Worm (Caenorhabditis elegans): ENCODE results near the gene F18F11.4.

The F18F11.4 gene

ce11 chrIV:322497-322896, 8.1 kb upstream of the F18F11.4 start, which contains the start of gene grl-26 (continued):
- no peak for TF ChIP-seq nhr-67 (tag; optimal IDR thresholded peaks at IDR 0.05)
- TF ChIP-seq sea-2 (GFP tag; optimal IDR thresholded peaks at IDR 0.05) = no peak
- no peak for TF ChIP-seq fkh-10 (GFP tag; optimal IDR thresholded peaks at IDR 0.05)
- TF ChIP-seq nhr-12 (tag; optimal IDR thresholded peaks at IDR 0.05) = no peak
- TF ChIP-seq ZK546.5 (tag; optimal IDR thresholded peaks at IDR 0.05) = no peak
- TF ChIP-seq ama-1 (optimal IDR thresholded peaks at IDR 0.05) = no peak
- no peak for TF ChIP-seq elt-1 (tag; optimal IDR thresholded peaks at IDR 0.05)

ce11 chrIV:324759-325158, 5.9 kb upstream of the F18F11.4 start, which contains the start of gene drl-1:
Gene drl-1 (plus strand): TSS chrIV:325059.
- TF ChIP-seq fkh-2 (tag; optimal IDR thresholded peaks at IDR 0.05) (no peak), nhr-28 (tag; optimal IDR thresholded peaks at IDR 0.05) (no peak), nhr-12 (tag; optimal IDR thresholded peaks at IDR 0.05) (no peak), fkh-10 (GFP tag; optimal IDR thresholded peaks at IDR 0.05) (no peak), lsy-12 (tag; optimal IDR thresholded peaks at IDR 0.05) (no peak), snpc-4 (tag; optimal IDR thresholded peaks at IDR 0.05) (no peak)

ce11 chrIV:325640-326039, 5.0 kb upstream of the F18F11.4 start:
- no peak for TF ChIP-seq eor-1 (tag; optimal IDR thresholded peaks at IDR 0.05)
- no peak for TF ChIP-seq ceh-9 (tag; optimal IDR thresholded peaks at IDR 0.05)
- TF ChIP-seq nhr-76 (tag; optimal IDR thresholded peaks at IDR 0.05) = no peak
- TF ChIP-seq nhr-43 (tag; optimal IDR thresholded peaks at IDR 0.05; ENCODE audit: poor library complexity, severe bottlenecking) = no peak
- TF ChIP-seq nhr-25 (tag; optimal IDR thresholded peaks at IDR 0.05) = no peak
- TF ChIP-seq nfya-1 (tag; optimal IDR thresholded peaks at IDR 0.05; ENCODE audit: insufficient read depth) = no peak
- TF ChIP-seq sea-2 (GFP tag; optimal IDR thresholded peaks at IDR 0.05) = no peak
- no peak for TF ChIP-seq elt-2 (tag; optimal IDR thresholded peaks at IDR 0.05)
- no peak for TF ChIP-seq fkh-10 (GFP tag; optimal IDR thresholded peaks at IDR 0.05)
- no peak for TF ChIP-seq hmg-11 (tag; optimal IDR thresholded peaks at IDR 0.05)
- TF ChIP-seq skn-1 (tag; optimal IDR thresholded peaks at IDR 0.05) = no peak
- no peak for TF ChIP-seq ztf-4 (tag; optimal IDR thresholded peaks at IDR 0.05)
- TF ChIP-seq tbx-2 (tag; optimal IDR thresholded peaks at IDR 0.05) = no peak
- TF ChIP-seq ceh-82 (tag; optimal IDR thresholded peaks at IDR 0.05) = no peak
- TF ChIP-seq mdl-1 (tag; optimal IDR thresholded peaks at IDR 0.05) = no peak
- no peak for TF ChIP-seq nhr-67 (tag; optimal IDR thresholded peaks at IDR 0.05)
- no peak for TF ChIP-seq ama-1 (optimal IDR thresholded peaks at IDR 0.05)
- TF ChIP-seq egl-5 (tag; optimal IDR thresholded peaks at IDR 0.05) = no peak

- TF ChIP-seq nhr-23 (tag; optimal IDR thresholded peaks at IDR 0.05) (peak; percentile 49), ceh-28 (tag; optimal IDR thresholded peaks at IDR 0.05) (peak; percentile 16), egl-5 (tag; optimal IDR thresholded peaks at IDR 0.05) (no peak)
Measured at ce11 chrIV:326564-327070, 4.0 kb upstream of the F18F11.4 start, which contains the start of gene col-101. Gene col-101 (minus strand): TSS chrIV:327020.

ce11 chrIV:337128-337646, 6.6 kb downstream of the F18F11.4 start, which contains the start of gene pxmp-4:
Gene pxmp-4 (minus strand): TSS chrIV:337178.
- TF ChIP-seq daf-12 (tag; optimal IDR thresholded peaks at IDR 0.05) = no peak
- TF ChIP-seq pqm-1 (tag; optimal IDR thresholded peaks at IDR 0.05) = peak; percentile 64
- no peak for TF ChIP-seq nhr-67 (tag; optimal IDR thresholded peaks at IDR 0.05)
- TF ChIP-seq elt-2 (tag; optimal IDR thresholded peaks at IDR 0.05) = peak; percentile 80
- TF ChIP-seq mdl-1 (tag; optimal IDR thresholded peaks at IDR 0.05) = no peak
- peak; percentile 10 for TF ChIP-seq ceh-28 (tag; optimal IDR thresholded peaks at IDR 0.05)

ce11 chrIV:338192-338831, 7.7 kb downstream of the F18F11.4 start:
- no peak for TF ChIP-seq elt-2 (tag; optimal IDR thresholded peaks at IDR 0.05)
- TF ChIP-seq eor-1 (tag; optimal IDR thresholded peaks at IDR 0.05) = no peak
- TF ChIP-seq unc-62 (GFP tag; optimal IDR thresholded peaks at IDR 0.05) = no peak
- TF ChIP-seq ceh-16 (tag; optimal IDR thresholded peaks at IDR 0.05) = no peak
- no peak for TF ChIP-seq elt-1 (tag; optimal IDR thresholded peaks at IDR 0.05)
- TF ChIP-seq snpc-4 (tag; optimal IDR thresholded peaks at IDR 0.05) = no peak
- no peak for TF ChIP-seq nfya-1 (tag; optimal IDR thresholded peaks at IDR 0.05; ENCODE audit: insufficient read depth)
- no peak for TF ChIP-seq jun-1 (tag; optimal IDR thresholded peaks at IDR 0.05)
- TF ChIP-seq nhr-76 (tag; optimal IDR thresholded peaks at IDR 0.05) = no peak
- no peak for TF ChIP-seq ceh-9 (tag; optimal IDR thresholded peaks at IDR 0.05)
- TF ChIP-seq lin-39 (tag; optimal IDR thresholded peaks at IDR 0.05) = no peak
- no peak for TF ChIP-seq egl-27 (tag; optimal IDR thresholded peaks at IDR 0.05)
- TF ChIP-seq nhr-12 (tag; optimal IDR thresholded peaks at IDR 0.05) = no peak
- no peak for TF ChIP-seq nhr-25 (tag; optimal IDR thresholded peaks at IDR 0.05)
- TF ChIP-seq ztf-4 (tag; optimal IDR thresholded peaks at IDR 0.05) = no peak
- no peak for TF ChIP-seq hmg-11 (tag; optimal IDR thresholded peaks at IDR 0.05)
- TF ChIP-seq nhr-77 (tag; optimal IDR thresholded peaks at IDR 0.05) = no peak

All from whole organism, L3 larva.